Fruit fly (Drosophila melanogaster) whole organism, embryonic: ENCODE results near the gene CG10801.

Experiments
- CG10431 ChIP-seq: fragments of 200-800 bp; sonication (Bioruptor generic); optimal IDR thresholded peaks from 3 replicates; lab custom pipeline; 2018; ENCODE audit warnings: missing biosample characterization, mild to moderate bottlenecking, missing genetic modification characterization
- CG11504 ChIP-seq: fragments of 200-800 bp; sonication (Bioruptor generic); optimal IDR thresholded peaks from 3 replicates; lab custom pipeline; 2019; ENCODE audit warnings: missing biosample characterization, mild to moderate bottlenecking, missing genetic modification characterization, moderate library complexity
- CG11723 ChIP-seq: fragments of 200-800 bp; sonication (Bioruptor generic); optimal IDR thresholded peaks from 2 replicates; lab custom pipeline; 2017; ENCODE audit warnings: missing biosample characterization, mild to moderate bottlenecking, missing genetic modification characterization
- CG12299 ChIP-seq: fragments of 200-800 bp; sonication (Bioruptor generic); optimal IDR thresholded peaks from 2 replicates; lab custom pipeline; 2018; ENCODE audit warnings: missing biosample characterization, mild to moderate bottlenecking, missing genetic modification characterization
- CG12391 ChIP-seq: fragments of 200-800 bp; sonication (Bioruptor generic); optimal IDR thresholded peaks from 3 replicates; lab custom pipeline; 2018; ENCODE audit warnings: missing biosample characterization, mild to moderate bottlenecking, missing genetic modification characterization, moderate library complexity
- CG14667 ChIP-seq: fragments of 200-800 bp; sonication (Bioruptor generic); IDR thresholded peaks from 2 replicates; pipeline ENCODE4 v1.3.6; 2022; ENCODE audit warnings: missing biosample characterization, missing genetic modification characterization
- CG15269 ChIP-seq: fragments of 200-800 bp; sonication (Bioruptor generic); optimal IDR thresholded peaks from 2 replicates; lab custom pipeline; 2018; ENCODE audit warnings: missing biosample characterization, mild to moderate bottlenecking, missing genetic modification characterization, moderate library complexity
- CG1647 ChIP-seq: fragments of 200-800 bp; sonication (Bioruptor generic); optimal IDR thresholded peaks from 3 replicates; lab custom pipeline; 2016; ENCODE audit warnings: missing biosample characterization, missing genetic modification characterization
- CG17186 ChIP-seq: fragments of 200-800 bp; sonication (Bioruptor generic); optimal IDR thresholded peaks from 3 replicates; lab custom pipeline; 2017; ENCODE audit warnings: missing biosample characterization, missing genetic modification reagents, missing genetic modification characterization
- CG17359 ChIP-seq: fragments of 200-800 bp; sonication (Bioruptor generic); optimal IDR thresholded peaks from 3 replicates; lab custom pipeline; 2018; ENCODE audit warnings: missing biosample characterization, mild to moderate bottlenecking, missing genetic modification characterization, moderate library complexity
- CG17802 ChIP-seq: fragments of 200-800 bp; sonication (Bioruptor generic); optimal IDR thresholded peaks from 2 replicates; lab custom pipeline; 2018; ENCODE audit warnings: missing biosample characterization, mild to moderate bottlenecking, missing genetic modification characterization, moderate library complexity
- CG17912 ChIP-seq: fragments of 200-800 bp; sonication (Bioruptor generic); optimal IDR thresholded peaks from 2 replicates; lab custom pipeline; 2018; ENCODE audit warnings: missing biosample characterization, mild to moderate bottlenecking, missing genetic modification characterization
- CG18262 ChIP-seq: fragments of 200-800 bp; optimal IDR thresholded peaks from 3 replicates; lab custom pipeline; 2019; ENCODE audit warnings: missing biosample characterization, mild to moderate bottlenecking, missing genetic modification characterization, moderate library complexity
- CG31224 ChIP-seq: fragments of 200-800 bp; sonication (Bioruptor generic); IDR thresholded peaks from 2 replicates; pipeline ENCODE4 v1.3.6; 2022; ENCODE audit warnings: missing biosample characterization, missing genetic modification characterization
- CG4282 ChIP-seq: fragments of 200-800 bp; sonication (Bioruptor generic); optimal IDR thresholded peaks from 2 replicates; lab custom pipeline; 2016; ENCODE audit warnings: missing biosample characterization, missing genetic modification characterization
- CG5180 ChIP-seq: fragments of 200-800 bp; sonication (Bioruptor generic); optimal IDR thresholded peaks from 3 replicates; lab custom pipeline; 2017; ENCODE audit warnings: missing biosample characterization, missing genetic modification characterization, mild to moderate bottlenecking, moderate library complexity, missing genetic modification reagents
- CG8089 ChIP-seq: fragments of 200-800 bp; sonication (Bioruptor generic); optimal IDR thresholded peaks from 3 replicates; lab custom pipeline; 2016; ENCODE audit warnings: missing biosample characterization, missing genetic modification characterization
- CG9932 ChIP-seq: fragments of 200-800 bp; sonication (Bioruptor generic); IDR thresholded peaks from 2 replicates; pipeline ENCODE4 v1.3.6; 2022; ENCODE audit warnings: missing biosample characterization, missing genetic modification characterization
- CHES-1-like ChIP-seq: fragments of 200-800 bp; sonication (Bioruptor generic); optimal IDR thresholded peaks from 2 replicates; lab custom pipeline; 2016; ENCODE audit warnings: missing biosample characterization, missing genetic modification characterization
- D ChIP-seq, 2 experiments: fragments of 200-800 bp in 1 of 2; fragments of >200 bp in 1 of 2; sonication (Bioruptor generic) in 1 of 2; optimal IDR thresholded peaks; 2 replicates in 1 of 2; 3 replicates in 1 of 2; lab custom pipeline; 2017; ENCODE audit warnings: mild to moderate bottlenecking in 1 of 2, missing biosample characterization in 1 of 2, missing genetic modification characterization in 1 of 2, missing genetic modification reagents in 1 of 2
- D19B ChIP-seq: fragments of 200-800 bp; sonication (Bioruptor generic); optimal IDR thresholded peaks from 2 replicates; lab custom pipeline; 2017; ENCODE audit warnings: missing biosample characterization, mild to moderate bottlenecking, missing genetic modification characterization
- Dek ChIP-seq: fragments of 200-800 bp; sonication (Bioruptor generic); optimal IDR thresholded peaks from 3 replicates; lab custom pipeline; 2019; ENCODE audit warnings: missing biosample characterization, mild to moderate bottlenecking, missing genetic modification characterization, moderate library complexity
- Dp ChIP-seq: fragments of 200-800 bp; sonication (Bioruptor generic); optimal IDR thresholded peaks from 2 replicates; lab custom pipeline; 2018; ENCODE audit warnings: missing biosample characterization, mild to moderate bottlenecking, missing genetic modification characterization, moderate library complexity
- Fer1 ChIP-seq: fragments of 200-800 bp; sonication (Bioruptor generic); optimal IDR thresholded peaks from 2 replicates; lab custom pipeline; 2017; ENCODE audit warnings: missing biosample characterization, mild to moderate bottlenecking, missing genetic modification characterization
- MTF-1 ChIP-seq: fragments of 200-800 bp; sonication (Bioruptor generic); optimal IDR thresholded peaks from 2 replicates; lab custom pipeline; 2018; ENCODE audit warnings: missing biosample characterization, mild to moderate bottlenecking, missing genetic modification characterization, borderline replicate concordance
- Mrtf ChIP-seq: fragments of 200-800 bp; sonication (Bioruptor generic); IDR thresholded peaks from 3 replicates; pipeline ENCODE4 v1.3.6; 2022; ENCODE audit warnings: missing biosample characterization, missing genetic modification characterization
- Nf-YB ChIP-seq: fragments of 200-800 bp; sonication (Bioruptor generic); optimal IDR thresholded peaks from 3 replicates; lab custom pipeline; 2019; ENCODE audit warnings: missing biosample characterization, mild to moderate bottlenecking, missing genetic modification characterization, moderate library complexity
- NfI ChIP-seq: fragments of 200-800 bp; sonication (Bioruptor generic); optimal IDR thresholded peaks from 3 replicates; lab custom pipeline; 2018; ENCODE audit warnings: missing biosample characterization, mild to moderate bottlenecking, missing genetic modification characterization, moderate library complexity
- Rfx ChIP-seq: fragments of 200-800 bp; sonication (Bioruptor generic); IDR thresholded peaks from 2 replicates; pipeline ENCODE4 v1.3.6; 2022; ENCODE audit warnings: missing biosample characterization, missing genetic modification characterization
- Sry-δ ChIP-seq: fragments of 200-800 bp; sonication (Bioruptor generic); optimal IDR thresholded peaks from 2 replicates; lab custom pipeline; 2016; ENCODE audit warnings: missing biosample characterization, missing genetic modification characterization
- Stat92E ChIP-seq, 3 experiments: fragments of >200 bp in 2 of 3; fragments of 200-800 bp in 1 of 3; sonication (Bioruptor generic) in 1 of 3; optimal IDR thresholded peaks; 2 replicates each; lab custom pipeline; 2017 to 2019; ENCODE audit warnings: missing biosample characterization in 3 of 3, missing genetic modification characterization in 3 of 3, mild to moderate bottlenecking in 1 of 3, moderate library complexity in 1 of 3
- Trl ChIP-seq, 3 experiments: fragments of >200 bp in 2 of 3; fragments of 200-800 bp in 1 of 3; sonication (Bioruptor generic) in 1 of 3; optimal IDR thresholded peaks; 2 replicates in 1 of 3; 3 replicates in 2 of 3; lab custom pipeline; 2016 to 2017; ENCODE audit warnings: missing biosample characterization in 1 of 3, missing genetic modification characterization in 1 of 3
- Usf ChIP-seq: fragments of 200-800 bp; sonication (Bioruptor generic); optimal IDR thresholded peaks from 2 replicates; lab custom pipeline; 2017; ENCODE audit warnings: missing genotype, missing biosample characterization, missing genetic modification characterization
- Xrp1 ChIP-seq: fragments of 200-800 bp; sonication (Bioruptor generic); IDR thresholded peaks from 2 replicates; pipeline ENCODE4 v1.3.6; 2022; ENCODE audit warnings: missing biosample characterization, missing genetic modification characterization
- ci ChIP-seq: fragments of 200-800 bp; sonication (Bioruptor generic); IDR thresholded peaks from 3 replicates; pipeline ENCODE4 v1.3.6; 2022; ENCODE audit warnings: missing biosample characterization, missing genetic modification characterization
- dan ChIP-seq: fragments of 200-800 bp; sonication (Bioruptor generic); IDR thresholded peaks from 2 replicates; pipeline ENCODE4 v1.3.6; 2022; ENCODE audit warnings: missing biosample characterization, missing genetic modification characterization
- dysf ChIP-seq: fragments of 200-800 bp; sonication (Bioruptor generic); IDR thresholded peaks from 3 replicates; pipeline ENCODE4 v1.3.6; 2022; ENCODE audit warnings: missing biosample characterization, missing genetic modification characterization
- fd3F ChIP-seq: fragments of 200-800 bp; sonication (Bioruptor generic); optimal IDR thresholded peaks from 2 replicates; lab custom pipeline; 2018; ENCODE audit warnings: missing biosample characterization, mild to moderate bottlenecking, missing genetic modification characterization, moderate library complexity
- ham ChIP-seq: fragments of 200-800 bp; sonication (Bioruptor generic); IDR thresholded peaks from 2 replicates; pipeline ENCODE4 v1.3.6; 2022; ENCODE audit warnings: missing biosample characterization, missing genetic modification characterization
- hb ChIP-seq: fragments of 200-800 bp; sonication (Bioruptor generic); IDR thresholded peaks from 3 replicates; pipeline ENCODE4 v1.3.6; 2022; ENCODE audit warnings: missing biosample characterization, missing genetic modification characterization; ENCODE audit not compliant: partially characterized antibody
- nerfin-2 ChIP-seq: fragments of 200-800 bp; sonication (Bioruptor generic); IDR thresholded peaks from 2 replicates; pipeline ENCODE4 v1.3.6; 2022; ENCODE audit warnings: missing biosample characterization, missing genetic modification characterization; ENCODE audit not compliant: partially characterized antibody
- pita ChIP-seq: fragments of 200-800 bp; sonication (Bioruptor generic); optimal IDR thresholded peaks from 2 replicates; lab custom pipeline; 2017; ENCODE audit warnings: missing biosample characterization, mild to moderate bottlenecking, missing genetic modification characterization
- rib ChIP-seq: fragments of 200-800 bp; sonication (Bioruptor generic); IDR thresholded peaks from 2 replicates; pipeline ENCODE4 v1.3.6; 2022; ENCODE audit warnings: missing biosample characterization, missing genetic modification characterization
- scrt ChIP-seq: fragments of 200-800 bp; sonication (Bioruptor generic); optimal IDR thresholded peaks from 2 replicates; lab custom pipeline; 2018; ENCODE audit warnings: missing biosample characterization, mild to moderate bottlenecking, missing genetic modification characterization, moderate library complexity
- sob ChIP-seq: fragments of 200-800 bp; sonication (Bioruptor generic); IDR thresholded peaks from 2 replicates; pipeline ENCODE4 v1.3.6; 2022; ENCODE audit warnings: missing biosample characterization, missing genetic modification characterization
- sqz ChIP-seq: fragments of 200-800 bp; sonication (Bioruptor generic); optimal IDR thresholded peaks from 3 replicates; lab custom pipeline; 2018; ENCODE audit warnings: missing biosample characterization, mild to moderate bottlenecking, missing genetic modification characterization
- sr ChIP-seq: fragments of 200-800 bp; sonication (Bioruptor generic); IDR thresholded peaks from 3 replicates; pipeline ENCODE4 v1.3.6; 2022; ENCODE audit warnings: missing biosample characterization, missing genetic modification characterization
- tio ChIP-seq: fragments of 200-800 bp; sonication (Bioruptor generic); optimal IDR thresholded peaks from 2 replicates; lab custom pipeline; 2017; ENCODE audit warnings: missing biosample characterization, missing genetic modification characterization, inconsistent platforms
- unc-4 ChIP-seq: fragments of 200-800 bp; sonication (Bioruptor generic); IDR thresholded peaks from 2 replicates; pipeline ENCODE4 v1.3.6; 2022; ENCODE audit warnings: missing biosample characterization, missing genetic modification characterization; ENCODE audit not compliant: partially characterized antibody

CG10801 gene

DNA sequence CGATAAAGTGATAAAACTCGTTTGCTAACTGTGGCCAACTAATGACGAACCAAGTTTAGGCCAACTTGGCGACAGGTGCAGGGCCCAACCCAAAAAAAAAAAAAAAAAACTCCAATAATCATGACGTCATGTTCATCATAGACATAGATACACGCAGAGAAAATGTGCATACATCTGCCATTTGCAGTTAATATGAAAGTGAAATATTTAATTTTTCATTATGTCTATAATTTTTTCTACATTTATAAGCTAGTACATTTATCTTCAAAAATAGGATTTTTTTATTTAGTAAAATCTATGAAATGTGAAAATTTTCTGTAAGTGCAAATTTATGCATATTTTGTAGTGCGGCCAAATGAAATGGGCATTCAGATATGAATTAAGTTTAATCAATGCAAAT is 28.8 kb upstream of the CG10801 start (continued):
- peak; percentile 72 for TF ChIP-seq CG14667 (GFP tag; lab: Robert Waterston, UW)
- TF ChIP-seq CG9932: peak; percentile 81
- TF ChIP-seq unc-4 (GFP tag; lab: Robert Waterston, UW): no peak
- TF ChIP-seq CG18262: peak; percentile 76
- peak; percentile 84 for TF ChIP-seq dysf (GFP tag; lab: Robert Waterston, UW)
- TF ChIP-seq rib (GFP tag; lab: Robert Waterston, UW): peak; percentile 19; the same call in 1 of the 2 replicates
- TF ChIP-seq ci (GFP tag; lab: Robert Waterston, UW): peak; percentile 86
- peak; percentile 37 for TF ChIP-seq Fer1 (GFP tag; lab: Kevin White, UChicago)
- TF ChIP-seq Sry-δ (GFP tag; lab: Kevin White, UChicago): no peak
- peak; percentile 60 for TF ChIP-seq fd3F (GFP tag; lab: Kevin White, UChicago)
- no peak for TF ChIP-seq CG17802
- TF ChIP-seq scrt: peak; percentile 2
- peak; percentile 44 for TF ChIP-seq tio (GFP tag; lab: Kevin White, UChicago)
- no peak for TF ChIP-seq dan (GFP tag; lab: Robert Waterston, UW)
- TF ChIP-seq CG17186 (GFP tag; lab: Kevin White, UChicago): no peak
- TF ChIP-seq CG11723: no peak
- TF ChIP-seq CG31224 (GFP tag; lab: Robert Waterston, UW): peak; percentile 68
- TF ChIP-seq Mrtf: peak; percentile 76; the same call in 2 of the 3 replicates
- TF ChIP-seq CHES-1-like (GFP tag; lab: Kevin White, UChicago): peak; percentile 24
- peak; percentile 81 for TF ChIP-seq CG17359 (tag; lab: Kevin White, UChicago)
- no peak for TF ChIP-seq CG8089 (GFP tag; lab: Kevin White, UChicago)
- no peak for TF ChIP-seq D (optimal IDR thresholded peaks at IDR 0.05; lab: Kevin White, UChicago)
- peak; percentile 12 for TF ChIP-seq D (GFP tag; optimal IDR thresholded peaks at IDR 0.05; lab: Kevin White, UChicago)
- TF ChIP-seq sob (GFP tag; lab: Robert Waterston, UW): peak; percentile 89
- TF ChIP-seq CG11504 (tag; lab: Kevin White, UChicago): peak; percentile 81
- peak; percentile 83 for TF ChIP-seq CG15269 (tag; lab: Kevin White, UChicago)
- no peak for TF ChIP-seq pita
- no peak for TF ChIP-seq D19B (GFP tag; lab: Kevin White, UChicago)
- TF ChIP-seq CG12391: peak; percentile 72
- TF ChIP-seq nerfin-2: no peak
- no peak for TF ChIP-seq Trl (optimal IDR thresholded peaks at IDR 0.05; lab: Kevin White, UChicago)
- no peak for TF ChIP-seq Trl (GFP tag; optimal IDR thresholded peaks at IDR 0.05; lab: Kevin White, UChicago)
- TF ChIP-seq sqz (GFP tag; lab: Kevin White, UChicago): peak; percentile 61
- TF ChIP-seq CG4282 (GFP tag; lab: Kevin White, UChicago): no peak
- no peak for TF ChIP-seq ham (GFP tag; lab: Robert Waterston, UW)
- TF ChIP-seq hb: no peak
- TF ChIP-seq CG10431: no peak
- TF ChIP-seq NfI (GFP tag; lab: Kevin White, UChicago): peak; percentile 54
- peak; percentile 24; the same call in 1 of the 3 replicates for TF ChIP-seq sr (GFP tag; lab: Robert Waterston, UW)
- TF ChIP-seq Xrp1 (GFP tag; lab: Robert Waterston, UW): peak; percentile 87
- peak; percentile 42 for TF ChIP-seq Nf-YB (GFP tag; lab: Kevin White, UChicago)
- TF ChIP-seq Dp: no peak
- peak; percentile 83 for TF ChIP-seq Rfx (GFP tag; lab: Robert Waterston, UW)
- no peak for TF ChIP-seq MTF-1 (GFP tag; lab: Kevin White, UChicago)
- TF ChIP-seq CG12299 (tag; lab: Kevin White, UChicago): peak; percentile 12
- TF ChIP-seq Dek (tag; lab: Kevin White, UChicago): peak; percentile 60
- no peak for TF ChIP-seq CG1647 (GFP tag; lab: Kevin White, UChicago)
- no peak for TF ChIP-seq CG17912 (GFP tag; lab: Kevin White, UChicago)
- no peak for TF ChIP-seq Usf (GFP tag; lab: Kevin White, UChicago)
- TF ChIP-seq Stat92E (GFP tag; optimal IDR thresholded peaks at IDR 0.05; lab: Kevin White, UChicago): no peak
- TF ChIP-seq CG5180 (GFP tag; lab: Kevin White, UChicago): peak; percentile 7
